Worm (Caenorhabditis elegans) whole organism, L4 larva: ENCODE data around the gene fbxa-76.

Experiments used
- F10B5.3 ChIP-seq: sonication (generic microtip); optimal IDR thresholded peaks from 2 replicates; lab custom pipeline; 2016; ENCODE audit warnings: mild to moderate bottlenecking, missing genetic modification characterization, missing compliant biosample characterization
- F49E8.2 ChIP-seq: sonication (generic microtip); optimal IDR thresholded peaks from 2 replicates; lab custom pipeline; 2016; ENCODE audit warnings: missing compliant biosample characterization, mild to moderate bottlenecking, missing genetic modification characterization, borderline replicate concordance
- R02D3.7 ChIP-seq: fragments of 150-350 bp; sonication (generic microtip); optimal IDR thresholded peaks from 3 replicates; lab custom pipeline; 2014; ENCODE audit warnings: missing biosample characterization, missing genetic modification characterization
- T20F7.1 ChIP-seq: fragments of 200-800 bp; sonication (Bioruptor generic); optimal IDR thresholded peaks from 2 replicates; lab custom pipeline; 2018; ENCODE audit warnings: mild to moderate bottlenecking, missing genetic modification characterization, missing compliant biosample characterization
- T26A8.4 ChIP-seq: fragments of 200-800 bp; sonication (Bioruptor generic); IDR thresholded peaks from 2 replicates; pipeline ENCODE4 v1.3.6; 2022; ENCODE audit warnings: missing genetic modification characterization, missing compliant biosample characterization
- Y5F2A.4 ChIP-seq: fragments of 200-800 bp; sonication (Bioruptor generic); optimal IDR thresholded peaks from 2 replicates; lab custom pipeline; 2018; ENCODE audit warnings: mild to moderate bottlenecking, missing genetic modification characterization, missing compliant biosample characterization
- Y75B8A.6 ChIP-seq: fragments of 200-800 bp; sonication (Bioruptor generic); IDR thresholded peaks from 2 replicates; pipeline ENCODE4 v1.3.6; 2022; ENCODE audit warnings: missing genetic modification reagents, missing genetic modification characterization, missing compliant biosample characterization
- ZK546.5 ChIP-seq, 2 experiments: sonication (generic microtip); optimal IDR thresholded peaks; 2 replicates each; lab custom pipeline; 2017; ENCODE audit warnings: missing biosample characterization in 2 of 2, missing genetic modification characterization in 2 of 2
- aha-1 ChIP-seq: fragments of 150-350 bp; peaks from one replicate; lab custom pipeline; 2014; ENCODE audit warnings: missing biosample characterization, missing genetic modification characterization
- aly-2 ChIP-seq: sonication (generic microtip); optimal IDR thresholded peaks from 2 replicates; lab custom pipeline; 2018; ENCODE audit warnings: missing biosample characterization, missing genetic modification characterization
- ceh-20 ChIP-seq: fragments of 200-800 bp; sonication (Bioruptor generic); IDR thresholded peaks from 2 replicates; pipeline ENCODE4 v1.3.6; 2022; ENCODE audit warnings: missing genetic modification reagents, missing genetic modification characterization, missing compliant biosample characterization
- ceh-44 ChIP-seq: fragments of 200-800 bp; sonication (Bioruptor generic); IDR thresholded peaks from 2 replicates; pipeline ENCODE4 v1.3.6; 2022; ENCODE audit warnings: missing genetic modification reagents, missing genetic modification characterization, missing compliant biosample characterization
- ceh-62 ChIP-seq: sonication (generic microtip); optimal IDR thresholded peaks from 2 replicates; lab custom pipeline; 2017; ENCODE audit warnings: missing biosample characterization, missing genetic modification characterization
- ceh-82 ChIP-seq: sonication (generic microtip); optimal IDR thresholded peaks from 2 replicates; lab custom pipeline; 2017; ENCODE audit warnings: missing biosample characterization, missing genetic modification characterization
- cey-2 ChIP-seq: sonication (generic microtip); optimal IDR thresholded peaks from 3 replicates; lab custom pipeline; 2017; ENCODE audit warnings: missing genetic modification characterization, mild to moderate bottlenecking, missing compliant biosample characterization, antibody characterized with exemption, borderline replicate concordance; ENCODE audit not compliant: insufficient read depth
- daf-16 ChIP-seq, 3 experiments: sonication (generic microtip); optimal IDR thresholded peaks; 2 replicates each; lab custom pipeline; 2016 to 2017; ENCODE audit warnings: missing genetic modification characterization in 3 of 3, missing genetic modification reagents in 3 of 3, mild to moderate bottlenecking in 2 of 3, missing compliant biosample characterization in 2 of 3, missing biosample characterization in 1 of 3, moderate library complexity in 1 of 3
- daf-8 ChIP-seq: fragments of 200-800 bp; sonication (Bioruptor generic); IDR thresholded peaks from 2 replicates; pipeline ENCODE4 v1.3.6; 2022; ENCODE audit warnings: missing genetic modification characterization, missing compliant biosample characterization
- dmd-8 ChIP-seq: fragments of 200-800 bp; sonication (Bioruptor generic); IDR thresholded peaks from 2 replicates; pipeline ENCODE4 v1.3.6; 2022; ENCODE audit warnings: missing genetic modification characterization, missing compliant biosample characterization
- dmd-9 ChIP-seq: fragments of 200-800 bp; sonication (Bioruptor generic); IDR thresholded peaks from 2 replicates; pipeline ENCODE4 v1.3.6; 2022; ENCODE audit warnings: missing genetic modification reagents, missing genetic modification characterization, missing compliant biosample characterization
- egl-27 ChIP-seq: sonication (generic microtip); optimal IDR thresholded peaks from 3 replicates; lab custom pipeline; 2017; ENCODE audit warnings: missing biosample characterization, missing genetic modification reagents, missing genetic modification characterization
- fkh-10 ChIP-seq: fragments of 150-350 bp; optimal IDR thresholded peaks from 2 replicates; lab custom pipeline; 2014; ENCODE audit warnings: missing biosample characterization, missing genetic modification reagents, missing genetic modification characterization
- jun-1 ChIP-seq: fragments of 150-350 bp; optimal IDR thresholded peaks from 2 replicates; lab custom pipeline; 2014; ENCODE audit warnings: missing biosample characterization, missing genetic modification reagents, missing genetic modification characterization
- lim-7 ChIP-seq: fragments of 200-800 bp; sonication (Bioruptor generic); IDR thresholded peaks from 2 replicates; pipeline ENCODE4 v1.3.6; 2022; ENCODE audit warnings: missing genetic modification characterization, missing compliant biosample characterization
- lin-1 ChIP-seq: fragments of 200-800 bp; sonication (Bioruptor generic); IDR thresholded peaks from 2 replicates; pipeline ENCODE4 v1.3.6; 2022; ENCODE audit warnings: missing genetic modification reagents, missing genetic modification characterization, missing compliant biosample characterization
- lin-13 ChIP-seq: fragments of 150-350 bp; optimal IDR thresholded peaks from 2 replicates; lab custom pipeline; 2014; ENCODE audit warnings: missing biosample characterization, missing genetic modification reagents, missing genetic modification characterization
- lin-38 ChIP-seq: fragments of 200-800 bp; sonication (Bioruptor generic); IDR thresholded peaks from 2 replicates; pipeline ENCODE4 v1.3.6; 2022; ENCODE audit warnings: missing genetic modification reagents, missing genetic modification characterization, missing compliant biosample characterization
- madf-5 ChIP-seq, 2 experiments: fragments of 200-800 bp; sonication (Bioruptor generic); IDR thresholded peaks; 2 replicates each; pipeline ENCODE4 v1.3.6; 2022; ENCODE audit warnings: missing compliant biosample characterization in 2 of 2, missing genetic modification characterization in 2 of 2
- madf-9 ChIP-seq: fragments of 200-800 bp; sonication (Bioruptor generic); conservative IDR thresholded peaks from 2 replicates; pipeline ENCODE4 v1.3.6; 2022; ENCODE audit warnings: missing genetic modification reagents, missing genetic modification characterization, missing compliant biosample characterization
- mep-1 ChIP-seq: fragments of 150-350 bp; sonication (generic microtip); optimal IDR thresholded peaks from 3 replicates; lab custom pipeline; 2014; ENCODE audit warnings: missing biosample characterization, missing genetic modification characterization
- mxl-3 ChIP-seq: fragments of 200-800 bp; sonication (Bioruptor generic); optimal IDR thresholded peaks from 2 replicates; lab custom pipeline; 2018; ENCODE audit warnings: mild to moderate bottlenecking, missing genetic modification characterization, missing compliant biosample characterization
- nhr-102 ChIP-seq: sonication (generic microtip); optimal IDR thresholded peaks from 2 replicates; lab custom pipeline; 2016; ENCODE audit warnings: mild to moderate bottlenecking, missing genetic modification characterization, moderate library complexity, missing compliant biosample characterization
- nhr-11 ChIP-seq: fragments of 150-350 bp; optimal IDR thresholded peaks from 2 replicates; lab custom pipeline; 2014; ENCODE audit warnings: missing biosample characterization, missing genetic modification characterization
- nhr-48 ChIP-seq: sonication (generic microtip); optimal IDR thresholded peaks from 2 replicates; lab custom pipeline; 2016; ENCODE audit warnings: mild to moderate bottlenecking, missing genetic modification characterization, missing compliant biosample characterization
- nhr-76 ChIP-seq: fragments of 150-350 bp; optimal IDR thresholded peaks from 2 replicates; lab custom pipeline; 2014; ENCODE audit warnings: missing biosample characterization, missing genetic modification characterization
- nhr-77 ChIP-seq: fragments of 150-350 bp; optimal IDR thresholded peaks from 2 replicates; lab custom pipeline; 2014; ENCODE audit warnings: missing biosample characterization, missing genetic modification characterization
- set-16 ChIP-seq: fragments of 200-800 bp; sonication (Bioruptor generic); IDR thresholded peaks from 2 replicates; pipeline ENCODE4 v1.3.6; 2022; ENCODE audit warnings: missing genetic modification reagents, missing genetic modification characterization, missing compliant biosample characterization
- skn-1 ChIP-seq: fragments of 150-350 bp; optimal IDR thresholded peaks from 2 replicates; lab custom pipeline; 2014; ENCODE audit warnings: missing biosample characterization, missing genetic modification characterization
- spr-1 ChIP-seq: sonication (generic microtip); optimal IDR thresholded peaks from 2 replicates; lab custom pipeline; 2016; ENCODE audit warnings: mild to moderate bottlenecking, missing genetic modification characterization, missing compliant biosample characterization
- spr-3 ChIP-seq: fragments of 200-800 bp; sonication (Bioruptor generic); optimal IDR thresholded peaks from 2 replicates; lab custom pipeline; 2018; ENCODE audit warnings: mild to moderate bottlenecking, missing genetic modification characterization, missing compliant biosample characterization
- tra-1 ChIP-seq: fragments of 200-800 bp; sonication (Bioruptor generic); IDR thresholded peaks from 2 replicates; pipeline ENCODE4 v1.3.6; 2022; ENCODE audit warnings: missing genetic modification reagents, missing genetic modification characterization, missing compliant biosample characterization
- zfp-2 ChIP-seq: sonication (generic microtip); optimal IDR thresholded peaks from 2 replicates; lab custom pipeline; 2016; ENCODE audit warnings: mild to moderate bottlenecking, missing genetic modification characterization, missing compliant biosample characterization
- zip-11 ChIP-seq: fragments of 200-800 bp; sonication (Bioruptor generic); IDR thresholded peaks from 2 replicates; pipeline ENCODE4 v1.3.6; 2022; ENCODE audit warnings: missing genetic modification characterization, missing compliant biosample characterization
- zip-2 ChIP-seq: fragments of 150-350 bp; optimal IDR thresholded peaks from 2 replicates; lab custom pipeline; 2014; ENCODE audit warnings: missing biosample characterization, missing genetic modification characterization
- ztf-11 ChIP-seq: fragments of 150-350 bp; optimal IDR thresholded peaks from 2 replicates; lab custom pipeline; 2014; ENCODE audit warnings: missing biosample characterization, missing genetic modification characterization

fbxa-76 gene

ce11 chrIII:1231186-1231585 is 17.8 kb downstream of the fbxa-76 start:
- TF ChIP-seq spr-3 (GFP tag; lab: Kevin White, UChicago) (no peak), lin-13 (GFP tag; lab: Kevin White, UChicago) (peak; percentile 74), tra-1 (0 out of 2 replicates have a peak, but pooled peaks have one; percentile 36), lin-1 (GFP tag; lab: Robert Waterston, UW) (no peak), lin-38 (GFP tag; lab: Robert Waterston, UW) (peak; percentile 51), T20F7.1 (GFP tag; lab: Kevin White, UChicago) (no peak), ceh-62 (no peak), Y75B8A.6 (no peak), dmd-8 (no peak), aha-1 (tag; lab: Kevin White, UChicago) (peak; percentile 69), zfp-2 (tag; lab: Kevin White, UChicago) (no peak), madf-9 (GFP tag; lab: Robert Waterston, UW) (no peak), ceh-44 (GFP tag; lab: Robert Waterston, UW) (no peak), daf-8 (no peak), R02D3.7 (tag; lab: Kevin White, UChicago) (no peak), dmd-9 (GFP tag; lab: Robert Waterston, UW) (no peak), ceh-20 (GFP tag; lab: Robert Waterston, UW) (peak; percentile 50; the same call in 1 of the 2 replicates)

- TF ChIP-seq nhr-11 (tag; lab: Kevin White, UChicago) (no peak), lin-38 (GFP tag; lab: Robert Waterston, UW) (peak; percentile 23; the same call in 1 of the 2 replicates)
Observed at ce11 chrIII:1230672-1231071, 18.3 kb downstream of the fbxa-76 start.

ce11 chrIII:1230174-1230573 is 18.8 kb downstream of the fbxa-76 start, which contains the start of gene pes-4:
Gene pes-4, minus strand, starts transcription at chrIII:1230274.
- TF ChIP-seq madf-9 (GFP tag; lab: Robert Waterston, UW) (no peak), ceh-82 (tag; lab: Kevin White, UChicago) (no peak), dmd-8 (no peak), nhr-48 (tag; lab: Kevin White, UChicago) (no peak), fkh-10 (GFP tag; lab: Kevin White, UChicago) (no peak), mep-1 (tag; lab: Kevin White, UChicago) (no peak), lim-7 (GFP tag; lab: Robert Waterston, UW) (no peak), skn-1 (tag; lab: Kevin White, UChicago) (no peak), Y5F2A.4 (no peak), F49E8.2 (no peak), nhr-76 (no peak), madf-5 (GFP tag; IDR thresholded peaks at IDR 0.05; lab: Robert Waterston, UW) (no peak), jun-1 (tag; lab: Kevin White, UChicago) (no peak), ceh-62 (no peak), nhr-77 (no peak), egl-27 (no peak)

ce11 chrIII:1229510-1229909 is 19.5 kb downstream of the fbxa-76 start:
- no peak for TF ChIP-seq daf-16 (GFP tag; optimal IDR thresholded peaks at IDR 0.05; lab: Kevin White, UChicago)
- TF ChIP-seq daf-16 (tag; optimal IDR thresholded peaks at IDR 0.05; lab: Kevin White, UChicago), result no peak
- TF ChIP-seq mxl-3, result no peak
- no peak for TF ChIP-seq spr-1 (tag; lab: Kevin White, UChicago)
- TF ChIP-seq zip-11 (GFP tag; lab: Robert Waterston, UW), result no peak
- no peak for TF ChIP-seq cey-2 (tag; lab: Kevin White, UChicago)
- no peak for TF ChIP-seq ZK546.5 (tag; optimal IDR thresholded peaks at IDR 0.05; lab: Kevin White, UChicago)
- no peak for TF ChIP-seq aly-2 (tag; lab: Kevin White, UChicago)
- TF ChIP-seq ztf-11 (tag; lab: Kevin White, UChicago), result no peak
- TF ChIP-seq nhr-11 (tag; lab: Kevin White, UChicago), result no peak
- no peak for TF ChIP-seq T26A8.4 (GFP tag; lab: Robert Waterston, UW)
- no peak for TF ChIP-seq F10B5.3 (tag; lab: Kevin White, UChicago)
- no peak for TF ChIP-seq zip-2
- no peak for TF ChIP-seq nhr-102 (tag; lab: Kevin White, UChicago)
- 0 out of 2 replicates have a peak, but pooled peaks have one; percentile 8 for TF ChIP-seq lin-38 (GFP tag; lab: Robert Waterston, UW)
- TF ChIP-seq set-16 (GFP tag; lab: Robert Waterston, UW), result peak; percentile 34; the same call in 1 of the 2 replicates
- no peak for TF ChIP-seq mep-1 (tag; lab: Kevin White, UChicago)
